Worm (Caenorhabditis elegans): ENCODE data around the gene F07E5.9.

DNA sequence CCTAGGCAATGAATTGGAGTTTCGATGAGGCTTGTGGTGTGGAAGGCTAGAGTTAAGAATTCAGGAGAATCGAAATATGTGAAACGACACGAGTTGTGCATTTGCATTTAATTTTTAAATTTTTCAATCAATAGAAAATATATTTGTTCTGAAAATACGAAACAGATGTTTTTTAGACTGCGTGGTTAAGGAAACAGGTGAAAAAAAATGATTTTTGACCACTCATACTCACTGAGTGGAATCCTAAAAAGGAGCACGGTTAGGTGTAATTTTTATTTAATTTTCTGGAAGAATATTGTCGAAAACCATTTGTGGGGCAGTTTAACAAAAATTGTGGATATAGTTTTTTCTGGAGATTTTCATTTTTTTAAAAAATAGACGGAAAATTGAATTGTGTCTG lies 36.5 kb upstream of the F07E5.9 start, which contains the start of gene srh-195:
- TF ChIP-seq unc-62 (GFP tag; optimal IDR thresholded peaks at IDR 0.05): no peak
- TF ChIP-seq tbx-2 (tag; optimal IDR thresholded peaks at IDR 0.05): no peak
- TF ChIP-seq nhr-76 (tag; optimal IDR thresholded peaks at IDR 0.05): no peak
- no peak for TF ChIP-seq pha-4 (tag; optimal IDR thresholded peaks at IDR 0.05)

Data from whole organism, L3 larva.